Worm (Caenorhabditis elegans): Measurements from ENCODE around the gene T06C12.9.
A peak's percentile ranks its signal among the peaks of the same experiment; 100 is the strongest.

T06C12.9 gene

ce11 chrV:15922979-15923378 is 37.1 kb upstream of the T06C12.9 start, which contains the start of gene F35E8.13:
TSS of gene F35E8.13 (plus strand) at chrV:15923279.
- TF ChIP-seq ceh-31 (tag; optimal IDR thresholded peaks at IDR 0.05), result no peak
- no peak for TF ChIP-seq fax-1 (tag; optimal IDR thresholded peaks at IDR 0.05)
- no peak for TF ChIP-seq ets-4 (tag; optimal IDR thresholded peaks at IDR 0.05)
- no peak for TF ChIP-seq hlh-6 (tag; optimal IDR thresholded peaks at IDR 0.05)
- no peak for TF ChIP-seq K09A11.1 (tag; optimal IDR thresholded peaks at IDR 0.05; ENCODE audit: insufficient read depth)
- TF ChIP-seq ama-1 (optimal IDR thresholded peaks at IDR 0.05), result no peak
- no peak for TF ChIP-seq ttx-3 (tag; optimal IDR thresholded peaks at IDR 0.05)
- no peak for TF ChIP-seq lim-6 (tag; optimal IDR thresholded peaks at IDR 0.05)

ce11 chrV:15921102-15921501 is 35.2 kb upstream of the T06C12.9 start, which contains the start of gene cdr-1:
TSS of gene cdr-1 (plus strand) at chrV:15921309.
- TF ChIP-seq elt-2 (tag; optimal IDR thresholded peaks at IDR 0.05) (peak; percentile 34), K02D7.2 (tag; optimal IDR thresholded peaks at IDR 0.05) (no peak)

ce11 chrV:15920273-15920672 is 34.4 kb upstream of the T06C12.9 start, which contains the start of gene F35E8.10:
TSS of gene F35E8.10 (minus strand) at chrV:15920373.
- TF ChIP-seq dmd-4 (tag; optimal IDR thresholded peaks at IDR 0.05; ENCODE audit: borderline replicate concordance) (no peak), C38D4.7 (GFP tag; optimal IDR thresholded peaks at IDR 0.05) (no peak), ceh-2 (tag; optimal IDR thresholded peaks at IDR 0.05) (no peak), pat-9 (tag; optimal IDR thresholded peaks at IDR 0.05) (no peak), lin-11 (tag; optimal IDR thresholded peaks at IDR 0.05) (no peak), Y22D7AL.16 (tag; optimal IDR thresholded peaks at IDR 0.05) (no peak), ceh-22 (tag; optimal IDR thresholded peaks at IDR 0.05) (no peak), ceh-14 (tag; optimal IDR thresholded peaks at IDR 0.05) (no peak)

- TF ChIP-seq C38D4.7 (GFP tag; optimal IDR thresholded peaks at IDR 0.05), result no peak
- TF ChIP-seq hlh-8 (tag; optimal IDR thresholded peaks at IDR 0.05), result no peak
- TF ChIP-seq sox-4 (tag; optimal IDR thresholded peaks at IDR 0.05), result no peak
- TF ChIP-seq che-1 (tag; optimal IDR thresholded peaks at IDR 0.05), result no peak
- TF ChIP-seq ceh-24 (tag; optimal IDR thresholded peaks at IDR 0.05), result no peak
- no peak for TF ChIP-seq C08G9.2 (tag; optimal IDR thresholded peaks at IDR 0.05)
- no peak for TF ChIP-seq hlh-15 (tag; optimal IDR thresholded peaks at IDR 0.05)
These were observed 31.6 kb upstream of the T06C12.9 start, which contains the start of gene F35E8.9 for ce11 chrV:15917458-15917857. TSS of gene F35E8.9 (minus strand) at chrV:15917558.

ce11 chrV:15915919-15916318 is 30.1 kb upstream of the T06C12.9 start, which contains the start of gene gst-38:
TSS of gene gst-38 (minus strand) at chrV:15916070.
- TF ChIP-seq ahr-1 (tag; optimal IDR thresholded peaks at IDR 0.05) (no peak), elt-4 (tag; optimal IDR thresholded peaks at IDR 0.05) (no peak), zip-5 (tag; optimal IDR thresholded peaks at IDR 0.05) (no peak), hlh-8 (tag; optimal IDR thresholded peaks at IDR 0.05) (no peak), pax-1 (tag; optimal IDR thresholded peaks at IDR 0.05) (no peak), fkh-6 (tag; optimal IDR thresholded peaks at IDR 0.05) (no peak), tbx-2 (tag; optimal IDR thresholded peaks at IDR 0.05) (no peak), ceh-31 (tag; optimal IDR thresholded peaks at IDR 0.05) (no peak), fax-1 (tag; optimal IDR thresholded peaks at IDR 0.05) (no peak), C38D4.7 (GFP tag; optimal IDR thresholded peaks at IDR 0.05) (no peak), pat-9 (tag; optimal IDR thresholded peaks at IDR 0.05) (no peak), ceh-19 (GFP tag; optimal IDR thresholded peaks at IDR 0.05) (no peak), ceh-34 (tag; optimal IDR thresholded peaks at IDR 0.05) (no peak), rnt-1 (tag; optimal IDR thresholded peaks at IDR 0.05) (no peak), ceh-30 (tag; optimal IDR thresholded peaks at IDR 0.05) (no peak), ceh-6 (GFP tag; optimal IDR thresholded peaks at IDR 0.05) (no peak), T23F11.4 (GFP tag; optimal IDR thresholded peaks at IDR 0.05) (no peak), pqm-1 (tag; optimal IDR thresholded peaks at IDR 0.05) (no peak)

All from whole organism, late embryonic.